Fruit fly (Drosophila melanogaster): ENCODE results near the gene SKIP.

DNA sequence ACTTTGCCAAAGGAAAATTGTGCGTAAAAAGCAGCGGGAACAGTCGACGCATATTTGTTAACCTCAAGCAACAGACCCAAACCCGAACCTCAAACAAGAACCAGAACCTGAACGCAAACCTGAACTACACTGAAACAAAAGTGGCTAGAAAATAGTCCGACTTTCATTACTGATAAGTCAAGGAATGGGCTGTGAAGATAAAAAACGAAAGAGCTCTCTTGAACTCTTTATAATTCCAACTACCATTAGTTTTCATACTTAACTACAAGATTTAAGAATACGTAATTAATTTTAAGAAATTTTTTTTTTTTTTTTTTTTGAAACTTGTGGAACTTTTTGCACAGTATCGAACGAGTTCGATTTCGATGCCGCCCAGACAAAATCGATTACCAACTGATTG, 71.9 kb downstream of the SKIP start:
- TF ChIP-seq woc (GFP tag; optimal IDR thresholded peaks at IDR 0.05) (peak; percentile 51), br (GFP tag; optimal IDR thresholded peaks at IDR 0.05) (peak; percentile 28), Dif (GFP tag; optimal IDR thresholded peaks at IDR 0.05; ENCODE audit: partially characterized antibody) (no peak), OdsH (GFP tag; optimal IDR thresholded peaks at IDR 0.05) (peak; percentile 57), lola (GFP tag; optimal IDR thresholded peaks at IDR 0.05) (no peak), h (GFP tag; optimal IDR thresholded peaks at IDR 0.05) (peak; percentile 64), pan (optimal IDR thresholded peaks at IDR 0.05) (no peak), N (GFP tag; optimal IDR thresholded peaks at IDR 0.05) (no peak), Abd-B (GFP tag; optimal IDR thresholded peaks at IDR 0.05) (no peak), dl (GFP tag; optimal IDR thresholded peaks at IDR 0.05; ENCODE audit: insufficient read depth in 1 of 2, partially characterized antibody in 2 of 2) (no peak), dsf (GFP tag; optimal IDR thresholded peaks at IDR 0.05; ENCODE audit: borderline replicate concordance) (no peak), Mio (GFP tag; optimal IDR thresholded peaks at IDR 0.05) (no peak)
